Fruit fly (Drosophila melanogaster) whole organism, embryonic: Measurements from ENCODE around the gene Ptp10D.

ENCODE experiments used
- Ada2b ChIP-seq: fragments of 200-800 bp; sonication (Bioruptor generic); IDR thresholded peaks from 2 replicates; pipeline ENCODE4 v1.3.6; 2022; ENCODE audit warnings: missing biosample characterization, missing genetic modification characterization
- Bgb ChIP-seq: fragments of 200-800 bp; sonication (Bioruptor generic); IDR thresholded peaks from 2 replicates; pipeline ENCODE4 v1.3.6; 2022; ENCODE audit warnings: missing biosample characterization, missing genetic modification characterization; ENCODE audit not compliant: partially characterized antibody
- BtbVII ChIP-seq: fragments of 200-800 bp; sonication (Bioruptor generic); optimal IDR thresholded peaks from 3 replicates; lab custom pipeline; 2017; ENCODE audit warnings: missing biosample characterization, mild to moderate bottlenecking, missing genetic modification characterization
- CG1024 ChIP-seq: fragments of 200-800 bp; sonication (Bioruptor generic); IDR thresholded peaks from 2 replicates; pipeline ENCODE4 v1.3.6; 2022; ENCODE audit warnings: missing biosample characterization, missing genetic modification characterization
- CG13624 ChIP-seq: fragments of 200-800 bp; sonication (Bioruptor generic); optimal IDR thresholded peaks from 2 replicates; lab custom pipeline; 2016; ENCODE audit warnings: missing biosample characterization, missing genetic modification characterization
- CG13775 ChIP-seq: fragments of 200-800 bp; sonication (Bioruptor generic); optimal IDR thresholded peaks from 3 replicates; lab custom pipeline; 2017; ENCODE audit warnings: missing biosample characterization, mild to moderate bottlenecking, missing genetic modification characterization
- CG14710 ChIP-seq: fragments of 200-800 bp; sonication (Bioruptor generic); optimal IDR thresholded peaks from 3 replicates; lab custom pipeline; 2019; ENCODE audit warnings: missing biosample characterization, mild to moderate bottlenecking, missing genetic modification characterization, moderate library complexity
- CG14860 ChIP-seq: fragments of 200-800 bp; sonication (Bioruptor generic); IDR thresholded peaks from 3 replicates; pipeline ENCODE4 v1.3.6; 2022; ENCODE audit warnings: missing biosample characterization, missing genetic modification characterization; ENCODE audit not compliant: partially characterized antibody
- CG16813 ChIP-seq: fragments of 200-800 bp; sonication (Bioruptor generic); IDR thresholded peaks from 3 replicates; pipeline ENCODE4 v1.3.6; 2022; ENCODE audit warnings: missing biosample characterization, missing genetic modification characterization; ENCODE audit not compliant: partially characterized antibody
- CG17186 ChIP-seq: fragments of 200-800 bp; sonication (Bioruptor generic); optimal IDR thresholded peaks from 3 replicates; lab custom pipeline; 2017; ENCODE audit warnings: missing biosample characterization, missing genetic modification reagents, missing genetic modification characterization
- CG18764 ChIP-seq: fragments of 200-800 bp; sonication (Bioruptor generic); optimal IDR thresholded peaks from 3 replicates; lab custom pipeline; 2016; ENCODE audit warnings: missing biosample characterization, missing genetic modification characterization
- CG2129 ChIP-seq: fragments of 200-800 bp; sonication (Bioruptor generic); IDR thresholded peaks from 2 replicates; pipeline ENCODE4 v1.3.6; 2022; ENCODE audit warnings: missing biosample characterization, missing genetic modification characterization; ENCODE audit not compliant: partially characterized antibody
- CG30020 ChIP-seq: fragments of 200-800 bp; optimal IDR thresholded peaks from 2 replicates; lab custom pipeline; 2019; ENCODE audit warnings: missing biosample characterization, mild to moderate bottlenecking, missing genetic modification characterization, moderate library complexity
- CG34224 ChIP-seq: fragments of 200-800 bp; sonication (Bioruptor generic); IDR thresholded peaks from 3 replicates; pipeline ENCODE4 v1.3.6; 2022; ENCODE audit warnings: missing biosample characterization, missing genetic modification characterization; ENCODE audit not compliant: partially characterized antibody
- CG34422 ChIP-seq: fragments of 200-800 bp; sonication (Bioruptor generic); IDR thresholded peaks from 3 replicates; pipeline ENCODE4 v1.3.6; 2022; ENCODE audit warnings: missing biosample characterization, missing genetic modification characterization
- CG4617 ChIP-seq: fragments of 200-800 bp; sonication (Bioruptor generic); optimal IDR thresholded peaks from 3 replicates; lab custom pipeline; 2016; ENCODE audit warnings: missing biosample characterization, missing genetic modification characterization, borderline replicate concordance
- CG9797 ChIP-seq: fragments of 200-800 bp; sonication (Bioruptor generic); optimal IDR thresholded peaks from 3 replicates; lab custom pipeline; 2018; ENCODE audit warnings: missing biosample characterization, mild to moderate bottlenecking, missing genetic modification characterization
- Dll ChIP-seq: fragments of 200-800 bp; sonication (Bioruptor generic); IDR thresholded peaks from 4 replicates; pipeline ENCODE4 v1.3.6; 2022; ENCODE audit warnings: missing biosample characterization, missing genetic modification characterization; ENCODE audit not compliant: partially characterized antibody
- Dp ChIP-seq: fragments of 200-800 bp; sonication (Bioruptor generic); optimal IDR thresholded peaks from 2 replicates; lab custom pipeline; 2018; ENCODE audit warnings: missing biosample characterization, mild to moderate bottlenecking, missing genetic modification characterization, moderate library complexity
- Dref ChIP-seq: fragments of 200-800 bp; sonication (Bioruptor generic); IDR thresholded peaks from 2 replicates; pipeline ENCODE4 v1.3.6; 2022; ENCODE audit warnings: missing biosample characterization, missing genetic modification characterization
- E2f2 ChIP-seq: fragments of 200-800 bp; sonication (Bioruptor generic); IDR thresholded peaks from 2 replicates; pipeline ENCODE4 v1.3.6; 2022; ENCODE audit warnings: missing biosample characterization, missing genetic modification characterization
- Ets97D ChIP-seq: fragments of 200-800 bp; sonication (Bioruptor generic); optimal IDR thresholded peaks from 3 replicates; lab custom pipeline; 2016; ENCODE audit warnings: missing biosample characterization, missing genetic modification characterization
- MBD-R2 ChIP-seq: fragments of 200-800 bp; sonication (Bioruptor generic); IDR thresholded peaks from 2 replicates; pipeline ENCODE4 v1.3.6; 2022; ENCODE audit warnings: missing biosample characterization, missing genetic modification characterization
- Max ChIP-seq: fragments of 200-800 bp; sonication (Bioruptor generic); optimal IDR thresholded peaks from 2 replicates; lab custom pipeline; 2016; ENCODE audit warnings: missing biosample characterization, mild to moderate bottlenecking, missing genetic modification characterization
- Mes4 ChIP-seq: fragments of 200-800 bp; sonication (Bioruptor generic); optimal IDR thresholded peaks from 2 replicates; lab custom pipeline; 2016; ENCODE audit warnings: missing biosample characterization, missing genetic modification characterization
- Myb ChIP-seq: fragments of 200-800 bp; sonication (Bioruptor generic); optimal IDR thresholded peaks from 2 replicates; lab custom pipeline; 2016; ENCODE audit warnings: missing biosample characterization, missing genetic modification characterization
- Nf-YC ChIP-seq: fragments of 200-800 bp; optimal IDR thresholded peaks from 3 replicates; lab custom pipeline; 2019; ENCODE audit warnings: missing biosample characterization, mild to moderate bottlenecking, missing genetic modification characterization, moderate library complexity
- Opbp ChIP-seq: fragments of 200-800 bp; sonication (Bioruptor generic); IDR thresholded peaks from 3 replicates; pipeline ENCODE4 v1.3.6; 2022; ENCODE audit warnings: missing biosample characterization, missing genetic modification characterization; ENCODE audit not compliant: partially characterized antibody
- YL-1 ChIP-seq: fragments of 200-800 bp; sonication (Bioruptor generic); optimal IDR thresholded peaks from 3 replicates; lab custom pipeline; 2017; ENCODE audit warnings: missing biosample characterization, mild to moderate bottlenecking, missing genetic modification characterization
- amos ChIP-seq: fragments of 200-800 bp; sonication (Bioruptor generic); IDR thresholded peaks from 2 replicates; pipeline ENCODE4 v1.3.6; 2022; ENCODE audit warnings: missing biosample characterization, missing genetic modification characterization; ENCODE audit not compliant: partially characterized antibody
- bbx ChIP-seq: fragments of 200-800 bp; sonication (Bioruptor generic); IDR thresholded peaks from 2 replicates; pipeline ENCODE4 v1.3.6; 2022; ENCODE audit warnings: missing biosample characterization, missing genetic modification characterization; ENCODE audit not compliant: partially characterized antibody
- cas ChIP-seq: fragments of 200-800 bp; sonication (Bioruptor generic); IDR thresholded peaks from 2 replicates; pipeline ENCODE4 v1.3.6; 2022; ENCODE audit warnings: missing biosample characterization, missing genetic modification characterization
- chinmo ChIP-seq: fragments of 200-800 bp; sonication (Bioruptor generic); IDR thresholded peaks from 4 replicates; pipeline ENCODE4 v1.3.6; 2022; ENCODE audit warnings: missing biosample characterization, missing genetic modification characterization; ENCODE audit not compliant: partially characterized antibody
- fd96Cb ChIP-seq: fragments of 200-800 bp; sonication (Bioruptor generic); optimal IDR thresholded peaks from 2 replicates; lab custom pipeline; 2018; ENCODE audit warnings: missing biosample characterization, mild to moderate bottlenecking, missing genetic modification characterization, moderate library complexity
- grau ChIP-seq: fragments of 200-800 bp; optimal IDR thresholded peaks from 3 replicates; lab custom pipeline; 2019; ENCODE audit warnings: missing biosample characterization, mild to moderate bottlenecking, missing genetic modification characterization, moderate library complexity
- h ChIP-seq: fragments of >200 bp; optimal IDR thresholded peaks from 2 replicates; lab custom pipeline; 2017
- hb ChIP-seq: fragments of 200-800 bp; sonication (Bioruptor generic); IDR thresholded peaks from 3 replicates; pipeline ENCODE4 v1.3.6; 2022; ENCODE audit warnings: missing biosample characterization, missing genetic modification characterization; ENCODE audit not compliant: partially characterized antibody
- hkb ChIP-seq, 2 experiments: fragments of 200-800 bp in 1 of 2; fragments of >200 bp in 1 of 2; sonication (Bioruptor generic) in 1 of 2; IDR thresholded peaks in 1 of 2; optimal IDR thresholded peaks in 1 of 2; 2 replicates each; pipeline versions ENCODE4 v1.3.6 to Lab custom; 2017 to 2022; ENCODE audit warnings: missing biosample characterization in 1 of 2, missing genetic modification characterization in 1 of 2
- pzg ChIP-seq: fragments of 200-800 bp; sonication (Bioruptor generic); optimal IDR thresholded peaks from 3 replicates; lab custom pipeline; 2018; ENCODE audit warnings: missing biosample characterization, mild to moderate bottlenecking, missing genetic modification characterization, moderate library complexity
- sna ChIP-seq: fragments of 200-800 bp; sonication (Bioruptor generic); IDR thresholded peaks from 2 replicates; pipeline ENCODE4 v1.3.6; 2022; ENCODE audit warnings: missing biosample characterization, missing genetic modification characterization; ENCODE audit not compliant: partially characterized antibody
- stwl ChIP-seq: fragments of 200-800 bp; sonication (Bioruptor generic); optimal IDR thresholded peaks from 3 replicates; lab custom pipeline; 2018; ENCODE audit warnings: missing biosample characterization, mild to moderate bottlenecking, missing genetic modification characterization, moderate library complexity
- tio ChIP-seq: fragments of 200-800 bp; sonication (Bioruptor generic); optimal IDR thresholded peaks from 2 replicates; lab custom pipeline; 2017; ENCODE audit warnings: missing biosample characterization, missing genetic modification characterization, inconsistent platforms
- tll ChIP-seq, 2 experiments: fragments of 200-800 bp in 1 of 2; fragments of >200 bp in 1 of 2; sonication (Bioruptor generic) in 1 of 2; optimal IDR thresholded peaks; 2 replicates each; lab custom pipeline; 2017 to 2019; ENCODE audit warnings: missing biosample characterization in 2 of 2, missing genetic modification characterization in 2 of 2, mild to moderate bottlenecking in 1 of 2, moderate library complexity in 1 of 2
- unc-4 ChIP-seq: fragments of 200-800 bp; sonication (Bioruptor generic); IDR thresholded peaks from 2 replicates; pipeline ENCODE4 v1.3.6; 2022; ENCODE audit warnings: missing biosample characterization, missing genetic modification characterization; ENCODE audit not compliant: partially characterized antibody
- wdn ChIP-seq: fragments of 200-800 bp; sonication (Bioruptor generic); IDR thresholded peaks from 2 replicates; pipeline ENCODE4 v1.3.6; 2022; ENCODE audit warnings: missing biosample characterization, missing genetic modification characterization
- zen2 ChIP-seq: fragments of 200-800 bp; sonication (Bioruptor generic); IDR thresholded peaks from 3 replicates; pipeline ENCODE4 v1.3.6; 2022; ENCODE audit warnings: missing biosample characterization, missing genetic modification characterization; ENCODE audit not compliant: partially characterized antibody

Ptp10D gene

DNA sequence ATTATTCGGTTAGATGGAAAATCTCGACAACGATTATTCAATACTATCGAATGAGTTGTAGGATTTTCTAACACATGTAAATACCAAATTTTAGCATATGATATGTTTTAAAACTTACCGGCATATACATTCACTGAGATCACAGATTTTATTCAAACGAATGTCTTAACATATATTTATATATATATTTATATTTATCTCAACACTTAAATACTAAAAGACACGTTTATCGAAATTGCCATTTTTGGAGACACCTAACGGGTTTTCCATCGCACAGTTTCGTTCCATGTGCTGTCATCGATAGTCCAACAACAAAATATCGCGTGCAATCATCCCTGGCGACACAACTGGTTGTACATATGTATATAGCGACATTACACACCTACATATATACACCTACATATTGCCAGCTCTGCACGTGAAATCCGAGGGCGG, 10.2 kb upstream of the Ptp10D start, which contains the start of the genes CG2247 and CG1703 (continued):
- TF ChIP-seq hkb (optimal IDR thresholded peaks at IDR 0.05; lab: Kevin White, UChicago) (no peak), hkb (GFP tag; IDR thresholded peaks at IDR 0.05; lab: Robert Waterston, UW) (no peak), CG13775 (GFP tag; lab: Kevin White, UChicago) (peak; percentile 34), Myb (GFP tag; lab: Kevin White, UChicago) (peak; percentile 23), CG18764 (GFP tag; lab: Kevin White, UChicago) (no peak), CG34422 (GFP tag; lab: Robert Waterston, UW) (no peak), wdn (GFP tag; lab: Robert Waterston, UW) (no peak), MBD-R2 (0 out of 2 replicates have a peak, but pooled peaks have one; percentile 19), CG14710 (peak; percentile 76), YL-1 (GFP tag; lab: Kevin White, UChicago) (peak; percentile 40), Bgb (GFP tag; lab: Robert Waterston, UW) (peak; percentile 81), tll (GFP tag; optimal IDR thresholded peaks at IDR 0.05; lab: Kevin White, UChicago) (peak in 1 of 2 experiments; percentile 51), Nf-YC (tag; lab: Kevin White, UChicago) (peak; percentile 60), Dp (peak; percentile 45), CG34224 (peak; percentile 66), sna (GFP tag; lab: Robert Waterston, UW) (peak; percentile 71), Max (GFP tag; lab: Kevin White, UChicago) (peak; percentile 22), Mes4 (GFP tag; lab: Kevin White, UChicago) (no peak), BtbVII (no peak), tio (GFP tag; lab: Kevin White, UChicago) (no peak), Ada2b (GFP tag; lab: Robert Waterston, UW) (no peak), CG16813 (GFP tag; lab: Robert Waterston, UW) (peak; percentile 82), grau (peak; percentile 38), chinmo (peak; percentile 58; the same call in 1 of the 4 replicates), CG9797 (GFP tag; lab: Kevin White, UChicago) (peak; percentile 86)

DNA sequence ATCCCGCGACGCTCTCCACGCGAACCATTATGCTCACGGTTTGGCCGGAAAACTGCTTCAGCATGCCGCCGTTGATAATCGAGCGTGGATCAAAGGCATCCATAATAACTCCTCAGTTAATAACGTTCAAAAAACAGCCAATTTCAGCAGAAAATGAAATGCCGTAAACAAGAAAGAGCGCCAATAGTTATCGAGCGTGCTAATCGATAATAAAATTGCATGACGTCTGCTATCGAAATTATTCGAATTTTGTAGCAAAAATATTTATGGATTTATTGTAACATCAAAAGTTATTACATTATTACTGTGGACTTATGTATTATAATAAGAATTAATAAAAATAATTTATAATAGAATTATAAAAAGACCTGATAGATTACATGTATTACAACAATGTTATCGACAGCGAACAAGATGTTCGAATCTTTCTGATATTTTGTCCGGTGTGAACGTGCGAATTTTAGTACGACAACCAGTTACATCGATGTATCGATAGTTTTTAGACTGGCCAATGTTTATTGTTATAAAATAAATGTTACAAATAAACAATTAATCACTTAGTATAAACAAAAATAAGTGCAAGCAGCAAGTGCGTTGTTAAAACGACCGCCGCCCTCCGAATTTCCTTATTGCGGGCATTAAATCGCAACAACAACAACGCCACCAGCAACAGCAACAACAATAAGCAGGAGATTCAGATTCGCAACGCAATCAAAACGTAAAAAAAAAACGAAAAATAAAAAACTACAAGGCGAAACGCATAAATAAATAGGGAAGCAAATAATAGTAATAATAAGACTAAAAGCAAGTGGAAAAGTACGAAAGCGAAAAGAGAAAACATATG, 5.9 kb upstream of the Ptp10D start, which contains the start of the genes RPA3 and Met:
Gene RPA3 (minus strand): TSS at position 189 of the 844 bp plus-strand sequence.
Gene Met (plus strand): TSS at position 473 of the 844 bp plus-strand sequence.
- TF ChIP-seq CG4617 (GFP tag; lab: Kevin White, UChicago) (peak; percentile 78), amos (GFP tag; lab: Robert Waterston, UW) (peak; percentile 64), bbx (GFP tag; lab: Robert Waterston, UW) (peak; percentile 76), sna (GFP tag; lab: Robert Waterston, UW) (peak; percentile 77), CG13624 (GFP tag; lab: Kevin White, UChicago) (peak; percentile 22), CG17186 (no peak), pzg (GFP tag; lab: Kevin White, UChicago) (peak; percentile 30), stwl (peak; percentile 56), CG2129 (GFP tag; lab: Robert Waterston, UW) (peak; percentile 42), unc-4 (GFP tag; lab: Robert Waterston, UW) (peak; percentile 74), h (lab: Kevin White, UChicago) (no peak), cas (GFP tag; lab: Robert Waterston, UW) (no peak), CG14860 (peak; percentile 82), Dref (GFP tag; lab: Robert Waterston, UW) (peak; percentile 72), E2f2 (GFP tag; lab: Robert Waterston, UW) (peak; percentile 65), hb (GFP tag; lab: Robert Waterston, UW) (peak; percentile 71; the same call in 1 of the 3 replicates), CG30020 (peak; percentile 79), Opbp (GFP tag; lab: Robert Waterston, UW) (peak; percentile 58; the same call in 1 of the 3 replicates), zen2 (peak; percentile 24; the same call in 1 of the 3 replicates), Ets97D (no peak), fd96Cb (no peak), CG1024 (no peak), Dll (GFP tag; lab: Robert Waterston, UW) (peak; percentile 81)
